Fruit fly (Drosophila melanogaster) S2 (cell line): ENCODE data around the gene ea.

Source experiments
- CG8478 ChIP-seq: fragments of >200 bp; optimal IDR thresholded peaks from 2 replicates; lab custom pipeline; 2018
- CTCF ChIP-seq, 2 experiments: fragments of >200 bp; optimal IDR thresholded peaks; 2 replicates each; lab custom pipeline; 2018

The ea gene

dm6 chr3R:15340052-15340732 lies 11.7 kb downstream of the ea start, which contains the start of gene SerRS-m:
TSS of gene SerRS-m (plus strand) at chr3R:15340667.
- no peak for TF ChIP-seq CG8478 (lab: Kevin White, UChicago)
- no peak for TF ChIP-seq CTCF (optimal IDR thresholded peaks at IDR 0.05; lab: Kevin White, UChicago)

- TF ChIP-seq CG8478 (lab: Kevin White, UChicago), result no peak
- no peak for TF ChIP-seq CTCF (optimal IDR thresholded peaks at IDR 0.05; lab: Kevin White, UChicago)
Observed at dm6 chr3R:15342432-15342925, 13.9 kb downstream of the ea start.

- TF ChIP-seq CG8478 (lab: Kevin White, UChicago) (no peak), CTCF (optimal IDR thresholded peaks at IDR 0.05; lab: Kevin White, UChicago) (no peak)
Observed at dm6 chr3R:15342926-15343685, 14.6 kb downstream of the ea start, which contains the start of gene Nagk. TSS of gene Nagk (minus strand) at chr3R:15343256.

DNA sequence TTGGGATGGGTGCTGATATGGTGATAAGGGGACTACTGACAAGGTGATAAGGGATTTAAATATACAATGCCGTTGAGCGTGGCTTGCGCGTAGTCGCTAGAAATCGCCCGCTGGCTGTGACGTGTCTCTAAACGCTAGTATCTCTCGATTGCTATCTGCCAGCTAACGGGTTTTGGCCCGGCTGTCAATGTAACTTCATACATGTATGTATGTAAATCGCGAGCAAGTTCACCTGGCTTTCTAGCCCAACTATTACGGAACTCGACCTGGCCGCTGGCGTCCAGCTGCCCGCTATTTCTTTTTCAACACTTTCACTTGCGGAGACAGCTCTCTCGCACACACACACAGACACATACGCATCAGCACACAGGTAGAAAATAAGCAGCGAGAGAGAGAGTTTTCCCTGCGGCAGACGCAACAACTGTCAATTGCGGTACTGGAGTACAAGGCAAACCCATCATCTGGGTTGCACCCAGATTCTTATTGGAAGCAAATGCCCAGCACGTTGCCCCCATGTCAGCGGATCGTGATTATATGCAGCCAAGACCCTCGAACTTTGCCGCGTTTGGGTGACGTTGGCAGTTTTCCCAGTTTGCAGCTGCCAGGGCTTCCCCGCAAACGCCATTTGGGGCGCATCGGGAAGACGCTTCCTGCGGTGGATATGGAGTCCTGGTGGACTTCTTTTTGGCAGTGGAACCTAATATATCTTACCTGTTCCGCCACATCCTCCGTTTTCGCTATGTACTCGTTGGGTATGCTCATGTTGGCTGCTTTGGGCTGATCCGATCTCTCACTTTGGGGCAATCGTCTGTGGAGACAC lies 16.9 kb downstream of the ea start:
- TF ChIP-seq CTCF (optimal IDR thresholded peaks at IDR 0.05; lab: Kevin White, UChicago) (no peak), CG8478 (lab: Kevin White, UChicago) (no peak)

dm6 chr3R:15346018-15346383 lies 17.5 kb downstream of the ea start, which contains the start of the genes Surf4 and CG31301:
TSS of gene Surf4 (minus strand) at chr3R:15346176.
TSS of gene CG31301 (plus strand) at chr3R:15346205.
- TF ChIP-seq CTCF (optimal IDR thresholded peaks at IDR 0.05; lab: Kevin White, UChicago), result no peak
- no peak for TF ChIP-seq CG8478 (lab: Kevin White, UChicago)

DNA sequence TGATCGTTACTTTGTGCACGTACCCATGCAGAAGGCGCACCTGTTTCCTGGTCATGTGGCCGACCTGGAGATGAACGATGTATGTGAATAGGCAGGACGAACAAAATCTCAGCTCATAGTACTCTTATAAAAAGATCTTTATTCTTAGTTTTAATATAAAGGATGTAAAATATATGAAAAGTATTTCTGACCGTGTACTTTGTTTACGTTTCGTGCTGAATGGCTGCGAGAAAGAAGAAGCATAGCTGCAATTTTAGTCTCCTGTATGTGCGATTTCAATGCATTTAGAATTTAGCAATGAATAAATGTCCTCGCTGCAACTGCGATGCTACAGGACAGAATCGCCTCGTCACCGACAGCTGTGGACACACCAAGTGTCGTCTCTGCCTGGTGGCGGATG lies 19.3 kb downstream of the ea start, which contains the start of the genes CG42726 and CG42727:
CG42726 (plus strand) TSS at position 227 of the 400 bp plus-strand sequence.
CG42727 (plus strand) TSS at position 227 of the 400 bp plus-strand sequence.
- no peak for TF ChIP-seq CG8478 (lab: Kevin White, UChicago)
- no peak for TF ChIP-seq CTCF (optimal IDR thresholded peaks at IDR 0.05; lab: Kevin White, UChicago)

dm6 chr3R:15350993-15351426 lies 22.5 kb downstream of the ea start, which contains the start of the genes Trs33 and Tmtc4:
TSS of gene Trs33 (minus strand) at chr3R:15350995.
TSS of gene Tmtc4 (plus strand) at chr3R:15351225.
- TF ChIP-seq CG8478 (lab: Kevin White, UChicago), result no peak
- no peak for TF ChIP-seq CTCF (optimal IDR thresholded peaks at IDR 0.05; lab: Kevin White, UChicago)

DNA sequence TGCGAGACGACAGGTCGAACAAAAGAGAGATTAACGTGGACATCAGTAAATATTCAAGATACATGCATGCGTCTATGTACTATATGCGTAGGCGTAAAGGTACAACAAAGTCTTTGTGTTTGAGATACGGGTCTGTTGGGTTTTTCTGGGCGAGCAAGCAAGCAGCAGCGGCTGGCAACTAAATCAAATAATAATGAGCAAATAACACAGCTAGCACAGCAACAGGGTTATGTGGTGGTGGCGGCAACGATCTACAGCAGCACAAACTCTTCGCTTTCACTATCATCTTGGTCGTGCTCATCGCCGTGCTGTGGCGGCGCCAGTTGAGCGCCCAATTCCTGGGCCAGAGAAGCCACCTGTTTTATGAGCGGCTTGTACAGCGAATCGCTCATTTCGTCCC lies 25.5 kb downstream of the ea start:
- TF ChIP-seq CG8478 (lab: Kevin White, UChicago) (no peak), CTCF (optimal IDR thresholded peaks at IDR 0.05; lab: Kevin White, UChicago) (no peak)

- no peak for TF ChIP-seq CG8478 (lab: Kevin White, UChicago)
- no peak for TF ChIP-seq CTCF (optimal IDR thresholded peaks at IDR 0.05; lab: Kevin White, UChicago)
Observed at dm6 chr3R:15356152-15356551, 27.6 kb downstream of the ea start.

- TF ChIP-seq CG8478 (lab: Kevin White, UChicago) (no peak), CTCF (optimal IDR thresholded peaks at IDR 0.05; lab: Kevin White, UChicago) (no peak)
Observed at dm6 chr3R:15356645-15357431, 28.3 kb downstream of the ea start, which contains the start of the genes Atg4b and Hibch. TSS of gene Atg4b (minus strand) at chr3R:15356924. TSS of gene Hibch (plus strand) at chr3R:15357229.

DNA sequence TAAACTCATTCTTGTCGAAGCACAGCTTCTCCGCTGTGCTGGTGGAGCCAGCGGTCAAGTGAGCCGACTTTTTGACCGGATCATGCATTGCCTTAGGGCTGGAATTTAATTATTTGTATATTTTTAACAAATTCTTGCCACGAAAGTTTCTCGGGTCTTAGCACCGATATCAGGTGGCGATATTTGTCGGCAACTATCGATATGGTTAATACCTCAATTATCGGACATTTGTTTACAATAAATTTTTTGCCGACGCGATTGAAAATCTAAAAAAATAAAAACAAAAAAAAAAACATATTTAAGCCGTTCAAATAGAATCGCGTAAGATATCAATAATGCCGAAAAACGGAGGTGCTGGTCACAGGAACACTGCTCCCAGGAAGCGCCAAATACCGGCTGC lies 33.0 kb downstream of the ea start, which contains the start of the genes Cog2 and Trax:
Cog2 (minus strand) TSS at position 168 of the 400 bp plus-strand sequence.
Trax (plus strand) TSS at position 203 of the 400 bp plus-strand sequence.
- TF ChIP-seq CTCF (optimal IDR thresholded peaks at IDR 0.05; lab: Kevin White, UChicago) (no peak), CG8478 (lab: Kevin White, UChicago) (no peak)

- TF ChIP-seq CG8478 (lab: Kevin White, UChicago) (no peak), CTCF (optimal IDR thresholded peaks at IDR 0.05; lab: Kevin White, UChicago) (no peak)
Observed at dm6 chr3R:15363608-15364007, 35.1 kb downstream of the ea start, which contains the start of gene CG6171. TSS of gene CG6171 (minus strand) at chr3R:15363857.

dm6 chr3R:15366839-15367238 lies 38.3 kb downstream of the ea start:
- TF ChIP-seq CG8478 (lab: Kevin White, UChicago), result no peak
- no peak for TF ChIP-seq CTCF (optimal IDR thresholded peaks at IDR 0.05; lab: Kevin White, UChicago)
